Fruit fly (Drosophila melanogaster) whole organism, embryonic: Measurements from ENCODE around the gene Pez.

Experiments
- Blimp-1 ChIP-seq: fragments of 200-800 bp; sonication (Bioruptor generic); optimal IDR thresholded peaks from 3 replicates; lab custom pipeline; 2018; ENCODE audit warnings: missing biosample characterization, missing genetic modification characterization, mild to moderate bottlenecking, moderate library complexity, missing genetic modification reagents
- CG10565 ChIP-seq: fragments of 200-800 bp; sonication (Bioruptor generic); optimal IDR thresholded peaks from 3 replicates; lab custom pipeline; 2016; ENCODE audit warnings: missing biosample characterization, mild to moderate bottlenecking, missing genetic modification characterization
- CG11456 ChIP-seq: fragments of 200-800 bp; sonication (Bioruptor generic); IDR thresholded peaks from 3 replicates; pipeline ENCODE4 v1.3.6; 2022; ENCODE audit warnings: missing biosample characterization, missing genetic modification characterization
- CG11696 ChIP-seq: fragments of 200-800 bp; sonication (Bioruptor generic); IDR thresholded peaks from 2 replicates; pipeline ENCODE4 v1.3.6; 2022; ENCODE audit warnings: missing biosample characterization, missing genetic modification characterization
- CG12236 ChIP-seq: fragments of 200-800 bp; sonication (Bioruptor generic); optimal IDR thresholded peaks from 2 replicates; lab custom pipeline; 2016; ENCODE audit warnings: missing biosample characterization, missing genetic modification characterization
- CG13894 ChIP-seq: fragments of 200-800 bp; sonication (Bioruptor generic); optimal IDR thresholded peaks from 3 replicates; lab custom pipeline; 2018; ENCODE audit warnings: missing biosample characterization, mild to moderate bottlenecking, missing genetic modification characterization, moderate library complexity
- CG14014 ChIP-seq: fragments of 200-800 bp; sonication (Bioruptor generic); IDR thresholded peaks from 2 replicates; pipeline ENCODE4 v1.3.6; 2022; ENCODE audit warnings: missing biosample characterization, missing genetic modification characterization
- CG14050 ChIP-seq: fragments of 200-800 bp; sonication (Bioruptor generic); IDR thresholded peaks from 3 replicates; pipeline ENCODE4 v1.3.6; 2022; ENCODE audit warnings: missing biosample characterization, missing genetic modification characterization
- CG16863 ChIP-seq: fragments of 200-800 bp; sonication (Bioruptor generic); optimal IDR thresholded peaks from 3 replicates; lab custom pipeline; 2016; ENCODE audit warnings: missing biosample characterization, missing genetic modification characterization
- CG17328 ChIP-seq: fragments of 200-800 bp; sonication (Bioruptor generic); IDR thresholded peaks from 2 replicates; pipeline ENCODE4 v1.3.6; 2022; ENCODE audit warnings: missing biosample characterization, missing genetic modification characterization
- CG3995 ChIP-seq: fragments of 200-800 bp; sonication (Bioruptor generic); optimal IDR thresholded peaks from 3 replicates; lab custom pipeline; 2016; ENCODE audit warnings: missing biosample characterization, missing genetic modification characterization
- CG6254 ChIP-seq: fragments of 200-800 bp; sonication (Bioruptor generic); optimal IDR thresholded peaks from 3 replicates; lab custom pipeline; 2017; ENCODE audit warnings: mild to moderate bottlenecking, missing biosample characterization, missing genetic modification reagents, missing genetic modification characterization
- CG6272 ChIP-seq: fragments of 200-800 bp; sonication (Bioruptor generic); IDR thresholded peaks from 2 replicates; pipeline ENCODE4 v1.3.6; 2022; ENCODE audit warnings: missing biosample characterization, missing genetic modification characterization
- CG7357 ChIP-seq: fragments of 200-800 bp; sonication (Bioruptor generic); IDR thresholded peaks from 3 replicates; pipeline ENCODE4 v1.3.6; 2022; ENCODE audit warnings: missing biosample characterization, missing genetic modification characterization
- CG7745 ChIP-seq: fragments of 200-800 bp; sonication (Bioruptor generic); optimal IDR thresholded peaks from 2 replicates; lab custom pipeline; 2018; ENCODE audit warnings: missing biosample characterization, mild to moderate bottlenecking, missing genetic modification characterization, moderate library complexity
- CG9437 ChIP-seq: fragments of 200-800 bp; sonication (Bioruptor generic); optimal IDR thresholded peaks from 2 replicates; lab custom pipeline; 2018; ENCODE audit warnings: missing biosample characterization, mild to moderate bottlenecking, missing genetic modification characterization
- Dref ChIP-seq: fragments of 200-800 bp; sonication (Bioruptor generic); IDR thresholded peaks from 2 replicates; pipeline ENCODE4 v1.3.6; 2022; ENCODE audit warnings: missing biosample characterization, missing genetic modification characterization
- ERR ChIP-seq: fragments of 200-800 bp; sonication (Bioruptor generic); optimal IDR thresholded peaks from 2 replicates; lab custom pipeline; 2016; ENCODE audit warnings: missing biosample characterization, missing genetic modification characterization
- Fer2 ChIP-seq: fragments of 200-800 bp; sonication (Bioruptor generic); optimal IDR thresholded peaks from 2 replicates; lab custom pipeline; 2018; ENCODE audit warnings: missing biosample characterization, mild to moderate bottlenecking, missing genetic modification characterization, moderate library complexity
- GATAe ChIP-seq: fragments of 200-800 bp; sonication (Bioruptor generic); conservative IDR thresholded peaks from 2 replicates; pipeline ENCODE4 v1.3.6; 2022; ENCODE audit warnings: missing biosample characterization, missing genetic modification characterization
- HLH4C ChIP-seq: fragments of 200-800 bp; sonication (Bioruptor generic); IDR thresholded peaks from 3 replicates; pipeline ENCODE4 v1.3.6; 2022; ENCODE audit warnings: missing biosample characterization, missing genetic modification characterization; ENCODE audit not compliant: partially characterized antibody
- Neu2 ChIP-seq: fragments of 200-800 bp; sonication (Bioruptor generic); optimal IDR thresholded peaks from 3 replicates; lab custom pipeline; 2016; ENCODE audit warnings: missing biosample characterization, missing genetic modification characterization, borderline replicate concordance
- Opbp ChIP-seq: fragments of 200-800 bp; sonication (Bioruptor generic); IDR thresholded peaks from 3 replicates; pipeline ENCODE4 v1.3.6; 2022; ENCODE audit warnings: missing biosample characterization, missing genetic modification characterization; ENCODE audit not compliant: partially characterized antibody
- PHDP ChIP-seq: fragments of 200-800 bp; sonication (Bioruptor generic); optimal IDR thresholded peaks from 3 replicates; lab custom pipeline; 2018; ENCODE audit warnings: missing biosample characterization, mild to moderate bottlenecking, missing genetic modification characterization, moderate library complexity
- Stat92E ChIP-seq, 3 experiments: fragments of >200 bp in 2 of 3; fragments of 200-800 bp in 1 of 3; sonication (Bioruptor generic) in 1 of 3; optimal IDR thresholded peaks; 2 replicates each; lab custom pipeline; 2017 to 2019; ENCODE audit warnings: missing biosample characterization in 3 of 3, missing genetic modification characterization in 3 of 3, mild to moderate bottlenecking in 1 of 3, moderate library complexity in 1 of 3
- Tbp ChIP-seq: fragments of >200 bp; optimal IDR thresholded peaks from 2 replicates; lab custom pipeline; 2018; ENCODE audit warnings: missing biosample characterization, missing genetic modification characterization
- Trl ChIP-seq, 3 experiments: fragments of >200 bp in 2 of 3; fragments of 200-800 bp in 1 of 3; sonication (Bioruptor generic) in 1 of 3; optimal IDR thresholded peaks; 2 replicates in 1 of 3; 3 replicates in 2 of 3; lab custom pipeline; 2016 to 2017; ENCODE audit warnings: missing biosample characterization in 1 of 3, missing genetic modification characterization in 1 of 3
- aop ChIP-seq: fragments of 200-800 bp; sonication (Bioruptor generic); IDR thresholded peaks from 2 replicates; pipeline ENCODE4 v1.3.6; 2022; ENCODE audit warnings: missing biosample characterization, missing genetic modification characterization
- ato ChIP-seq: fragments of 200-800 bp; sonication (Bioruptor generic); IDR thresholded peaks from 2 replicates; pipeline ENCODE4 v1.3.6; 2022; ENCODE audit warnings: missing biosample characterization, missing genetic modification characterization; ENCODE audit not compliant: partially characterized antibody
- az2 ChIP-seq: fragments of 200-800 bp; sonication (Bioruptor generic); optimal IDR thresholded peaks from 3 replicates; lab custom pipeline; 2016; ENCODE audit warnings: missing biosample characterization, missing genetic modification characterization
- cato ChIP-seq: fragments of 200-800 bp; sonication (Bioruptor generic); optimal IDR thresholded peaks from 2 replicates; lab custom pipeline; 2016; ENCODE audit warnings: missing biosample characterization, missing genetic modification characterization, borderline replicate concordance
- chinmo ChIP-seq: fragments of 200-800 bp; sonication (Bioruptor generic); IDR thresholded peaks from 4 replicates; pipeline ENCODE4 v1.3.6; 2022; ENCODE audit warnings: missing biosample characterization, missing genetic modification characterization; ENCODE audit not compliant: partially characterized antibody
- dysf ChIP-seq: fragments of 200-800 bp; sonication (Bioruptor generic); IDR thresholded peaks from 3 replicates; pipeline ENCODE4 v1.3.6; 2022; ENCODE audit warnings: missing biosample characterization, missing genetic modification characterization
- ewg ChIP-seq: fragments of 200-800 bp; sonication (Bioruptor generic); optimal IDR thresholded peaks from 3 replicates; lab custom pipeline; 2017; ENCODE audit warnings: mild to moderate bottlenecking, missing biosample characterization, missing genetic modification reagents, missing genetic modification characterization
- fu2 ChIP-seq: fragments of 200-800 bp; sonication (Bioruptor generic); optimal IDR thresholded peaks from 2 replicates; lab custom pipeline; 2016; ENCODE audit warnings: missing biosample characterization, missing genetic modification characterization
- hb ChIP-seq: fragments of 200-800 bp; sonication (Bioruptor generic); IDR thresholded peaks from 3 replicates; pipeline ENCODE4 v1.3.6; 2022; ENCODE audit warnings: missing biosample characterization, missing genetic modification characterization; ENCODE audit not compliant: partially characterized antibody
- hbn ChIP-seq: fragments of 200-800 bp; sonication (Bioruptor generic); IDR thresholded peaks from 2 replicates; pipeline ENCODE4 v1.3.6; 2022; ENCODE audit warnings: missing biosample characterization, missing genetic modification characterization; ENCODE audit not compliant: partially characterized antibody
- lbe ChIP-seq: fragments of 200-800 bp; sonication (Bioruptor generic); optimal IDR thresholded peaks from 2 replicates; lab custom pipeline; 2016; ENCODE audit warnings: missing biosample characterization, mild to moderate bottlenecking, missing genetic modification characterization
- maf-S ChIP-seq: fragments of 200-800 bp; sonication (Bioruptor generic); optimal IDR thresholded peaks from 2 replicates; lab custom pipeline; 2016; ENCODE audit warnings: missing biosample characterization, missing genetic modification characterization
- odd ChIP-seq: fragments of 200-800 bp; sonication (Bioruptor generic); optimal IDR thresholded peaks from 2 replicates; lab custom pipeline; 2017; ENCODE audit warnings: missing biosample characterization, mild to moderate bottlenecking, missing genetic modification characterization
- pho ChIP-seq: fragments of 200-800 bp; sonication (Bioruptor generic); optimal IDR thresholded peaks from 2 replicates; lab custom pipeline; 2016; ENCODE audit warnings: missing biosample characterization, missing genetic modification characterization
- psq ChIP-seq: fragments of 200-800 bp; sonication (Bioruptor generic); optimal IDR thresholded peaks from 2 replicates; lab custom pipeline; 2017; ENCODE audit warnings: missing biosample characterization, missing genetic modification characterization
- ranshi ChIP-seq: fragments of 200-800 bp; sonication (Bioruptor generic); IDR thresholded peaks from 2 replicates; pipeline ENCODE4 v1.3.6; 2022; ENCODE audit warnings: missing biosample characterization, missing genetic modification characterization
- sens-2 ChIP-seq: fragments of 200-800 bp; sonication (Bioruptor generic); IDR thresholded peaks from 2 replicates; pipeline ENCODE4 v1.3.6; 2022; ENCODE audit warnings: missing biosample characterization, missing genetic modification characterization
- so ChIP-seq: fragments of 200-800 bp; sonication (Bioruptor generic); IDR thresholded peaks from 3 replicates; pipeline ENCODE4 v1.3.6; 2022; ENCODE audit warnings: missing biosample characterization, missing genetic modification characterization
- tap ChIP-seq: fragments of 200-800 bp; optimal IDR thresholded peaks from 3 replicates; lab custom pipeline; 2019; ENCODE audit warnings: missing biosample characterization, mild to moderate bottlenecking, missing genetic modification characterization, moderate library complexity
- tgo ChIP-seq: fragments of 200-800 bp; sonication (Bioruptor generic); IDR thresholded peaks from 3 replicates; pipeline ENCODE4 v1.3.6; 2022; ENCODE audit warnings: missing biosample characterization, missing genetic modification characterization
- trh ChIP-seq: fragments of 200-800 bp; sonication (Bioruptor generic); optimal IDR thresholded peaks from 2 replicates; lab custom pipeline; 2016; ENCODE audit warnings: missing biosample characterization, missing genetic modification characterization

The Pez gene

DNA sequence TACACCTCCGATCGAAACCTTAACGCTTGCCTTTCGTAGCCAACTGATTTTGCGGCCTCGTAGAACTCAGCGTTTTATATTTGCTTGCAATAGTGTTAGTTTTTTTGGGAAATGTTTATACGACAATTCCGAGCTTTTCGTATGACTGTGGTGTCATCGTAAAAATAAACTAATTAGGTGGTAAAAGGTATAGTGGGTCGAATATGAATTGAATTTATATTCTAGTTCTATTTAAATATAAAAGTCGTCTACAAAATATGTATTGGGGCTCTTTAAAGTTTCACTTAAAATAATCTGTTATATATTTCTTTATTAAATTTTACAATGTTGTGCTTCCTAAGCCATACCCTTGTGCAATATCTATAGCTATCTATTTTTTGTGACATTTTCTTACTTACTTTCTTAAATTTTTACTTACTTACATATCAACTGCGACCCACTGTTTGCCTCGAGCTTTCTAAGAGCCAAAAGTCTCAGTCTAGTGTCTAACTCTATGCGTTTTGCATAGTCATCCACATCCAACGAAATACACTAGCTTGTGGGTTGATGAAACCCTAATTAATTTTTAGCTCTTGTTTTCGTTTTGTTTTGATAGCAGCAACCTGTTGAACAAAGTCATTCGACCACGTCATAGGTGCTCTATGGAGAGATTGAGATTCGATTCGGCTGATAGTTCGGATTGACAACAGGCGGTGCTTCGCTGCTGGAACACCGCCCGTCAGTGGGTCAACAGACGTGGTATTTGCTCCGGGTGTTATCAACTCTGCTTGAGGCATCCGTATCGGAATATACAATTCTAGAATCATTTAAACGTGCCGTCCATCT lies 12.7 kb upstream of the Pez start, which contains the start of gene CG9498 (continued):
- TF ChIP-seq CG11456 (GFP tag; lab: Robert Waterston, UW) (no peak), HLH4C (GFP tag; lab: Robert Waterston, UW) (no peak), dysf (peak; percentile 83), fu2 (GFP tag; lab: Kevin White, UChicago) (peak; percentile 24), maf-S (GFP tag; lab: Kevin White, UChicago) (no peak), ato (GFP tag; lab: Robert Waterston, UW) (no peak), sens-2 (GFP tag; lab: Robert Waterston, UW) (no peak), Neu2 (GFP tag; lab: Kevin White, UChicago) (no peak), CG14050 (GFP tag; lab: Robert Waterston, UW) (peak; percentile 61; the same call in 2 of the 3 replicates), az2 (GFP tag; lab: Kevin White, UChicago) (peak; percentile 55), CG9437 (GFP tag; lab: Kevin White, UChicago) (peak; percentile 72), Opbp (GFP tag; lab: Robert Waterston, UW) (no peak), hbn (GFP tag; lab: Robert Waterston, UW) (no peak), Stat92E (GFP tag; optimal IDR thresholded peaks at IDR 0.05; lab: Kevin White, UChicago) (no peak), trh (GFP tag; lab: Kevin White, UChicago) (no peak), CG10565 (GFP tag; lab: Kevin White, UChicago) (no peak), Tbp (no peak), CG14014 (GFP tag; lab: Robert Waterston, UW) (peak; percentile 87), CG12236 (no peak), Fer2 (tag; lab: Kevin White, UChicago) (peak; percentile 84), pho (GFP tag; lab: Kevin White, UChicago) (peak; percentile 22), Dref (GFP tag; lab: Robert Waterston, UW) (no peak), so (GFP tag; lab: Robert Waterston, UW) (peak; percentile 79), CG11696 (GFP tag; lab: Robert Waterston, UW) (peak; percentile 64), CG16863 (GFP tag; lab: Kevin White, UChicago) (no peak), ranshi (peak; percentile 62; the same call in 1 of the 2 replicates), CG6254 (GFP tag; lab: Kevin White, UChicago) (peak; percentile 23), tgo (peak; percentile 70; the same call in 2 of the 3 replicates), CG13894 (peak; percentile 92), odd (peak; percentile 78), CG7357 (GFP tag; lab: Robert Waterston, UW) (peak; percentile 69), ewg (GFP tag; lab: Kevin White, UChicago) (peak; percentile 36), lbe (no peak), hb (no peak), chinmo (GFP tag; lab: Robert Waterston, UW) (0 out of 4 replicates have a peak, but pooled peaks have one; percentile 63), tap (peak; percentile 78), cato (no peak), CG6272 (peak; percentile 42; the same call in 1 of the 2 replicates), CG7745 (tag; lab: Kevin White, UChicago) (no peak), GATAe (GFP tag; lab: Robert Waterston, UW) (peak; percentile 34; the same call in 1 of the 2 replicates), Blimp-1 (GFP tag; lab: Kevin White, UChicago) (peak; percentile 69), Trl (optimal IDR thresholded peaks at IDR 0.05; lab: Kevin White, UChicago) (no peak), Trl (GFP tag; optimal IDR thresholded peaks at IDR 0.05; lab: Kevin White, UChicago) (no peak), CG3995 (GFP tag; lab: Kevin White, UChicago) (peak; percentile 50), psq (GFP tag; lab: Kevin White, UChicago) (no peak), aop (GFP tag; lab: Robert Waterston, UW) (no peak), ERR (GFP tag; lab: Kevin White, UChicago) (no peak), PHDP (peak; percentile 91), CG17328 (peak; percentile 50)
